Worm (Caenorhabditis elegans): Measurements from ENCODE around the gene H03A11.13.

The H03A11.13 gene

DNA sequence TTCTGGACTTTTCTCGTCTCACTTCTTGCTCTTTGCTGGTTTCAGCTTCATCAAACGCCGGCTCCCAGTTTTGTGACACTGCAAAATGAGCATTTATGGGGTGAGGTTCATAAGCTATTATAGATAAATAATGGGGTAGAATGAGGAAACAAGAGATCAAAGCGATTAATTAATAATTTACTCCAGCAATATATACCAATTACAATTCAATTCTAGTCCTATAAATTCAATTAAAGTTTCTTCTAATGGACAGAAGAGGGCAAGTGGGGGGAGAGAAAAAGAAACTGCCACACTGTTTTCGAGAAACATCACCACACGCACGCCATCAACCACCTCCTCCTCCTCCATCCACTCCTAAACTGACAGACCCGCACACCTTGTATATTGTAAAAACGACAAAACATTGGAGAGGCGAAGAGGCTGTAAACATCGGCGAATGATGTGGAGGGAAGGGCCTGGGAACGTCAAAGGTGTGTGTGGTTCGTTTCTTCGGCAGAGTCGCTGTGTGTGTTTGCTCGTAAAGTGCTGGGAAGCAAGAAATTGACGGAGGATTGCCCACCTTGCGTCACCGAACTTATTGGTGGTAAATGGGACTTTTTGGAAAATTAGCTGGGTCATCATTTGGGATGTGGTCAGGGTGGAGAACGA, at the start of gene H03A11.13, which contains the start of gene famk-1:
Gene H03A11.13, minus strand, starts transcription at position 51 of the 648 bp plus-strand sequence.
Gene famk-1, minus strand, starts transcription at position 78 of the 648 bp plus-strand sequence.
- no peak for TF ChIP-seq cog-1 (tag; optimal IDR thresholded peaks at IDR 0.05)
- TF ChIP-seq med-1 (GFP tag; optimal IDR thresholded peaks at IDR 0.05; ENCODE audit: insufficient read depth) = no peak
- no peak for TF ChIP-seq klf-2 (GFP tag; conservative IDR thresholded peaks at IDR 0.05)
- TF ChIP-seq tab-1 (GFP tag; IDR thresholded peaks at IDR 0.05) = no peak
- TF ChIP-seq ztf-29 (GFP tag; IDR thresholded peaks at IDR 0.05) = no peak

DNA sequence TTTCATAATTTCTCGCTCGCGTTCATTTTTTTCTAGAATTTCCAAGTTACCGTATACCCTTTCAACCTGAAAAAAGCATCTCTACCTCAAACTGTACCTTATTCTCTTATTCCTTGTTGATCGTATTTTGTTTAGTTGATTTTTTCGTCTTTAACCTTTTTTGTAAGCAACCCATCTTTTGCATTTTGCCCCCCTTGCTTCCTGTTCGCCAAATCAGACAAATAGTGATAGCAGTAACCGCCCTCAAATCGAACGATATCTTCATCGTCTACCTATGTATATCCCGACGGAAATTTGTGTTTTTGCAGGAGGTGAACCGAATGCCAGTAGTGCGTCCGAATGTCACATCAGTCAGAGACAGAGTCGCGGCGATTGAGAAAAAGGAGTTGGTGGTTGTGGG, 49.4 kb upstream of the H03A11.13 start, which contains the start of gene F46F2.5:
Gene F46F2.5, plus strand, starts transcription at position 301 of the 400 bp plus-strand sequence.
- no peak for TF ChIP-seq ref-1 (GFP tag; conservative IDR thresholded peaks at IDR 0.05)
- TF ChIP-seq med-1 (GFP tag; optimal IDR thresholded peaks at IDR 0.05; ENCODE audit: insufficient read depth) = no peak
- no peak for TF ChIP-seq cog-1 (tag; optimal IDR thresholded peaks at IDR 0.05)
- no peak for TF ChIP-seq ztf-29 (GFP tag; IDR thresholded peaks at IDR 0.05)
- TF ChIP-seq ztf-23 (GFP tag; IDR thresholded peaks at IDR 0.05) = no peak
- no peak for TF ChIP-seq T22C8.4 (GFP tag; IDR thresholded peaks at IDR 0.05)
- no peak for TF ChIP-seq tab-1 (GFP tag; IDR thresholded peaks at IDR 0.05)
- TF ChIP-seq flt-1 (GFP tag; IDR thresholded peaks at IDR 0.05) = no peak
- TF ChIP-seq klf-2 (GFP tag; conservative IDR thresholded peaks at IDR 0.05) = no peak

DNA sequence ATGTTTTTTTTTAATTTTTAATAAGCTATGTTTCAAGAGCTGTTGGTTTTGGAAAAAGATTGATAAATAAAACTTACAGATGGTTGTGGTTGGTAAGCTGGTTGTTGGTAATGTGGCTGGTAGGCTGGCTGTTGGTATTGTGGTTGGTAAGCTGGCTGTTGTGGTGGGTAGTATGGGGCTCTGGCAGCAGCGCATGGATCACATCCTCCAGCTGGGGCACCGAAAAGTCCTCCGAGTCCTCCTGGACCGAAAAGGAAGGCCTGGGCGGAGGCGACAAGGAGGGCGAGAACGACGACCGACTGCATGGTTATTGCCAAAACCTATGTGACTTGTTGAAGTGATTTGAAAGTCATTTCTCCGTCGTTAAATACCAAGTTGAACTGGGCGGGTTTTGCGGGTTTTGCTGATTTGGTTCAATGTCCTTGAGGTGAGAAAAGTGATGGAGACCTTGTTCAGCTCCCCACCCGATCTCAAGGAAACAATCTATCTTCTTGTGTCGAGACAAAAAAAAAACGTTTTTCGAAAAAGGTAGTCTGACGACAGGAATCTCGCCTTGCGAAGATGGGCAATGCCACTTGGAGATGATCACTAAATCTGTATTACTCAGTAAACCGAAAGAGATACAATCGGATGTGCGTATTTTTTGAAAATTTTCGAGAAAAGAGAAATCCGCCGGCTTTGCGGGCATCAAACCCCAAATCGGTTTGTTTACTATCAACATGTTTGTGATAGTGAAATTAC, 47.1 kb upstream of the H03A11.13 start, which contains the start of gene F46F2.3:
Gene F46F2.3, minus strand, starts transcription at position 341 of the 741 bp plus-strand sequence.
- no peak for TF ChIP-seq tab-1 (GFP tag; IDR thresholded peaks at IDR 0.05)
- TF ChIP-seq ztf-23 (GFP tag; IDR thresholded peaks at IDR 0.05) = no peak
- no peak for TF ChIP-seq med-1 (GFP tag; optimal IDR thresholded peaks at IDR 0.05; ENCODE audit: insufficient read depth)
- no peak for TF ChIP-seq ztf-29 (GFP tag; IDR thresholded peaks at IDR 0.05)
- TF ChIP-seq ref-1 (GFP tag; conservative IDR thresholded peaks at IDR 0.05) = no peak
- TF ChIP-seq klf-2 (GFP tag; conservative IDR thresholded peaks at IDR 0.05) = no peak

DNA sequence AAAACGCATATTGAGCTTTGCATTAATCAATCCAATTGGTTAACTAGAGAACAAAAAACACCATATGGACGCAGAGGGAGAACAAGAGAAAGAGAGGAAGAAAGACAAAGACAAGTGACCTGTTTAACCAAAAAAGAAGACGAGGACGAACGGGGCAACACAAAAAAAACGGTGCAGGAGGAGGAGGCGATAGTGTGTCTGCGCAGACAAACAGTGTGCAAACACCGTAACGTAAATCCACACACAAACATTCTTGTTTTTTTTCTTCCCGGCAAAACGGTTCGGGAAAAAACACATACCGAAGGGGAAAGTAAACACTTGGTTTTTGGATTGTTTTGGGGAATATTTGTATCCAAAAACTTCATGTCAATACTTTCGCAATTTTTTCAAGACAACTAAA, 33.6 kb upstream of the H03A11.13 start:
- TF ChIP-seq flt-1 (GFP tag; IDR thresholded peaks at IDR 0.05) (peak; percentile 53; the same call in 1 of the 2 replicates), tab-1 (GFP tag; IDR thresholded peaks at IDR 0.05) (no peak)

DNA sequence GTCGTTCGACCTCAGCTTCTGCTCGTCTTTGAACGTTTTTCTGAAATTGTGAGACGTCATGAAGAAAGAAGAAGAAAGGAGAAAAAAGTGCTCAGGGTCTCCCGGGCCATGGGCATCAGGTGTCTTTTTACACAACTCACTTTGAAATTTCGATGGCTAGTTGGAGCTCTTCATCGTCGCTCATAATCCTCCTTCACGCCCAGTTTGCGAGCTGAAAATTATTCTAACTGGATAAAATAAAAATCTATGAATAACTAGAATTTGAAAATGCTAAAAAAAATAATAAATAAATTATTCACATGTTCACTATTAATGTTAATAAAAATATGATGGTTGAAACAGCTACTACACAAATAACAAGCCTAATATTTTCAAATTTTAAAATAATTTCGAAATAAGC, 33.1 kb upstream of the H03A11.13 start, which contains the start of gene piki-1:
Gene piki-1, minus strand, starts transcription at position 218 of the 400 bp plus-strand sequence.
- TF ChIP-seq ztf-23 (GFP tag; IDR thresholded peaks at IDR 0.05) = no peak
- no peak for TF ChIP-seq klf-2 (GFP tag; conservative IDR thresholded peaks at IDR 0.05)
- TF ChIP-seq flt-1 (GFP tag; IDR thresholded peaks at IDR 0.05) = no peak
- TF ChIP-seq ztf-29 (GFP tag; IDR thresholded peaks at IDR 0.05) = no peak
- no peak for TF ChIP-seq tab-1 (GFP tag; IDR thresholded peaks at IDR 0.05)
- TF ChIP-seq T22C8.4 (GFP tag; IDR thresholded peaks at IDR 0.05) = no peak
- no peak for TF ChIP-seq med-1 (GFP tag; optimal IDR thresholded peaks at IDR 0.05; ENCODE audit: insufficient read depth)
- TF ChIP-seq ref-1 (GFP tag; conservative IDR thresholded peaks at IDR 0.05) = no peak
- TF ChIP-seq cog-1 (tag; optimal IDR thresholded peaks at IDR 0.05) = no peak

DNA sequence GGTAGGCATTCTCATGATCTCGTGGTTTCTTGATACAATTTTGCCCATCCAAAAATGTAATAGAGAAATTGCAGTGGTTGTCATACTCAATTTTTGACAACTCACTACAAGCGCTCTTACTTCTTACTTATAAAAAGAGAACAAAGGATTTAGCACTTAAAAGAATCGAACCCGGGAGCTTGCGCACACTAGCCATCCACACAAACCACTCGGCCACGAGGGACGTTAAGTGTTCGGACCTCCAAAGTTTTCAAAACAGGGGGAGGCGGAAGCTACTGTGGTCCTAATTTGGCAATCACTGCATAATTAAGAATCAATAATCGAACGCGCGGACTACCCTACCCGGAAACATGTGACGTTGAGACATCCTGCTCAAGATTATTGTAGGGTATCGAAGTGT, 29.7 kb upstream of the H03A11.13 start:
- TF ChIP-seq klf-2 (GFP tag; conservative IDR thresholded peaks at IDR 0.05) = no peak
- TF ChIP-seq T22C8.4 (GFP tag; IDR thresholded peaks at IDR 0.05) = 0 out of 2 replicates have a peak, but pooled peaks have one; percentile 16
- TF ChIP-seq ztf-23 (GFP tag; IDR thresholded peaks at IDR 0.05) = no peak
- no peak for TF ChIP-seq cog-1 (tag; optimal IDR thresholded peaks at IDR 0.05)

DNA sequence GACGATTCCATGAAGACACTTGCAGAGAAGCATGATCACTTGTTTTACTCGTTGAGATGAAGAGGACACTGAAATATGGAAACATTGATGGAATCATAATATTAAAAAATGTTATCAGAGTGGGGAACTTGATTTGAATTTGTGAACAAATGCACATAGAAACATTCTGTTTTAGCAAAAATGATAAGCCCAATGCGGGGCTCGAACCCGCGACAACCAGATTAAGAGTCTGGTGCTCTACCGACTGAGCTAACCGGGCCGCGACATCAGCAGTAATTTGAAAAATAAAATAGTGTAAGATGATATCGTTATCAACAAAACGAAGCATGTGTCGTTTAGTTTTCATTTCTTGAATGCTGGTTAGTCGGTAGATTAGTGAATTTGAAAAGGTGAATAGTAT, 28.1 kb upstream of the H03A11.13 start:
- TF ChIP-seq cog-1 (tag; optimal IDR thresholded peaks at IDR 0.05) (no peak), T22C8.4 (GFP tag; IDR thresholded peaks at IDR 0.05) (no peak), flt-1 (GFP tag; IDR thresholded peaks at IDR 0.05) (no peak), ref-1 (GFP tag; conservative IDR thresholded peaks at IDR 0.05) (no peak), tab-1 (GFP tag; IDR thresholded peaks at IDR 0.05) (no peak), med-1 (GFP tag; optimal IDR thresholded peaks at IDR 0.05; ENCODE audit: insufficient read depth) (no peak), klf-2 (GFP tag; conservative IDR thresholded peaks at IDR 0.05) (no peak), ztf-29 (GFP tag; IDR thresholded peaks at IDR 0.05) (no peak)

DNA sequence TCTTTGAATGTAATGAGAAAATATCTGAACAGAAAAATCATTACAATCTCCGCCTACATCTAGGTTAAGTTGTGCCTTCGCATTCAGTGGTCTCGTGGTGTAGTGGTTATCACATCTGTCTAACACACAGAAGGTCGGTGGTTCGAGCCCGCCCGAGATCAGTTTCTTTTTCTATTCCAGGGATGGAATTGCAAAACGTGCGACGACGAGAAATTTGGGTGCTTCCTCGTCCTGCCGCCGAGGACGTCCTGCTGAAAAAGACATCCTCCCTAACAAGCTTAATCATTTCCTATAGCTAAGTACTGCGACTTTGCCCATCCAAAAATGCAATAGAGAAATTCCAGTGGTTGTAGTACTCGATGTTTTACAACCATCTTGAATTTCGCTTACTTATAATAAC, 23.0 kb upstream of the H03A11.13 start:
- TF ChIP-seq flt-1 (GFP tag; IDR thresholded peaks at IDR 0.05) = peak; percentile 60; the same call in 1 of the 2 replicates
- 0 out of 2 replicates have a peak, but pooled peaks have one; percentile 16 for TF ChIP-seq klf-2 (GFP tag; conservative IDR thresholded peaks at IDR 0.05)
- no peak for TF ChIP-seq ztf-23 (GFP tag; IDR thresholded peaks at IDR 0.05)
- no peak for TF ChIP-seq cog-1 (tag; optimal IDR thresholded peaks at IDR 0.05)
- no peak for TF ChIP-seq tab-1 (GFP tag; IDR thresholded peaks at IDR 0.05)
- no peak; the same call in 1 of the 2 replicates for TF ChIP-seq ztf-29 (GFP tag; IDR thresholded peaks at IDR 0.05)

DNA sequence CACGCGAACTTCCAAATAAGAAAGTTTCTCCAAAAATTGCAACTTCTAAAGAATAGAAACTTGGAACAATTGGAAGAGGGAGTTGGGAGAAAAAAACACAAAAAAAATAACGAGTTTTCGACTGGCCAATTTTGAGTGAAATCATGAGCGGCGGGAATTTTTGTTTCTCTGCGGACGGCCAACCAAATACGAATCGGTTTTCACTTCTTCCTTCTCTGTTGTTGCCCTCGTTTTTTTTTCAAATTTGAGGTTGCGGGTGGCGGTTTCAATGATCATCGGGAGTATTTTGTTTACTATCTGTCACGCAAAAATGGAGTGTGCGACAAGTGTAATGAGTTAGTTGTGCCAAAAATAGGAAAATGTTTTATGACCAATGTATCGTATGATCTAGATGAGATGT, 20.7 kb upstream of the H03A11.13 start:
- TF ChIP-seq ztf-23 (GFP tag; IDR thresholded peaks at IDR 0.05) (no peak), klf-2 (GFP tag; conservative IDR thresholded peaks at IDR 0.05) (no peak), med-1 (GFP tag; optimal IDR thresholded peaks at IDR 0.05; ENCODE audit: insufficient read depth) (no peak), tab-1 (GFP tag; IDR thresholded peaks at IDR 0.05) (no peak), ref-1 (GFP tag; conservative IDR thresholded peaks at IDR 0.05) (no peak), cog-1 (tag; optimal IDR thresholded peaks at IDR 0.05) (no peak), ztf-29 (GFP tag; IDR thresholded peaks at IDR 0.05) (no peak), T22C8.4 (GFP tag; IDR thresholded peaks at IDR 0.05) (no peak), flt-1 (GFP tag; IDR thresholded peaks at IDR 0.05) (no peak)

DNA sequence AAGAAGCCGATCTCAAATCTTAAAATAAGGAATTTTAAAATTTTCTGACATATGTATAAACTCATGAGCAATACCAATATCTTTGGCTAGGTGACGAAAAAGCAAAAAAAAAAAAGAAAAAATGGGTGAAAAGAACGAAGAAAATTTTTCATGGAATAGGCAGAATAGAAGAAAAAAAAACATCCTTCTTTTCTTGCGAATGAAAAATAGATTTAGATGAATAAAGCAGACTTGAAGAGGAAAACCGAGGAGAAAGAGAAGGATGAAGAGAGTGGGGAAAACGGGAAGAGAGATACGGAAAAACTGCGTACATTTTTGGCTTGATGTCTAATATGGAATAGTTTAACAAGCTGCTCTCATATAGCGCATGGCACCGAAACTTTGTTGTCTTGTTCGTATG, 18.8 kb upstream of the H03A11.13 start:
- TF ChIP-seq ztf-23 (GFP tag; IDR thresholded peaks at IDR 0.05) = no peak
- no peak for TF ChIP-seq ztf-29 (GFP tag; IDR thresholded peaks at IDR 0.05)
- no peak for TF ChIP-seq med-1 (GFP tag; optimal IDR thresholded peaks at IDR 0.05; ENCODE audit: insufficient read depth)
- TF ChIP-seq T22C8.4 (GFP tag; IDR thresholded peaks at IDR 0.05) = no peak
- no peak for TF ChIP-seq klf-2 (GFP tag; conservative IDR thresholded peaks at IDR 0.05)
- TF ChIP-seq ref-1 (GFP tag; conservative IDR thresholded peaks at IDR 0.05) = no peak
- no peak for TF ChIP-seq tab-1 (GFP tag; IDR thresholded peaks at IDR 0.05)
- no peak for TF ChIP-seq cog-1 (tag; optimal IDR thresholded peaks at IDR 0.05)
- no peak for TF ChIP-seq flt-1 (GFP tag; IDR thresholded peaks at IDR 0.05)

Data from whole organism, midembryonic.